Worm (Caenorhabditis elegans): ENCODE measurements around the gene F18A12.2.

Gene F18A12.2

DNA sequence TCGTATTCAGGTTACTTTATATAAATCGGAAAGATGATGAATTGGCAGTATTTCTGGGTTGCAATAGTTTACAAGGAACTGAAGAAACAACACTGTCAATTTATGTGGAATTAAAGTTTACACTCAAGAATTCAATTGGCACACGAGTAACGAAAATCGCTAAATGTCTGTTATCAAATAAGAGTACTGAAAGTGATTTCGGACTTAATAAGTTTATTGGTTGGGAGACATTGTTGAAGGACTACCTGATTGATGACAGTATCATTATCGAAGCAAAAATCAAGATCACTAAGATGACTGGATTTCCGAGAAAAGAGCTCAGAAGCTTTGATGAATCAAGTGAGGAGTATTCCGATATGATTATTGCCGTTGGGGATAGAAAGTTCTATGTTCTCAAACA lies 39.4 kb upstream of the F18A12.2 start:
- TF ChIP-seq elt-3 (tag; optimal IDR thresholded peaks at IDR 0.05) (no peak), nhr-2 (tag; optimal IDR thresholded peaks at IDR 0.05) (no peak), mep-1 (tag; optimal IDR thresholded peaks at IDR 0.05) (no peak), mab-5 (tag; optimal IDR thresholded peaks at IDR 0.05) (no peak), lin-32 (GFP tag; optimal IDR thresholded peaks at IDR 0.05) (no peak), sem-2 (GFP tag; optimal IDR thresholded peaks at IDR 0.05) (no peak), ham-2 (GFP tag; optimal IDR thresholded peaks at IDR 0.05) (no peak), nhr-12 (tag; optimal IDR thresholded peaks at IDR 0.05) (no peak), pha-4 (tag; optimal IDR thresholded peaks at IDR 0.05) (no peak), mls-2 (tag; optimal IDR thresholded peaks at IDR 0.05) (no peak)

DNA sequence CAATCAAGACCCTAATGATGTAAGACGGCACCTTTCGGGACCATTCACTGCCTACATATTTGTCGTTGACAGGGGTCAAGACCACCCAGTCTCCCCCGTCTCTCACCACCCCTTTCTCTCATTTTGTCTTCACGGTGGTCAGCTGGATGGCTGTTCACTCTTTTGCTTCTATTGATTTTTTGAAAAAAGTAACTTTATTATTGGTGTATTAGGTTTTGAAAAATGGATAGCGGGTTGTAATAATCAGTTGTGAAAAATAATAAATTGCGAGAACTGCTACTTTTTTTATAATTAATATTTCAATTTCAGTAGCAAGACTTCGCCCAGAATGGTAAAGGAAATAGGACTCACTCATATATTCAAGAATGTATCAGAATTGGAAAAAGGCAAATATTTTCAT lies 37.9 kb upstream of the F18A12.2 start, which contains the start of gene bath-9:
Gene bath-9, plus strand, starts transcription at position 301 of the 400 bp plus-strand sequence.
- TF ChIP-seq nhr-2 (tag; optimal IDR thresholded peaks at IDR 0.05) (peak; percentile 8), flh-1 (GFP tag; optimal IDR thresholded peaks at IDR 0.05) (no peak)

DNA sequence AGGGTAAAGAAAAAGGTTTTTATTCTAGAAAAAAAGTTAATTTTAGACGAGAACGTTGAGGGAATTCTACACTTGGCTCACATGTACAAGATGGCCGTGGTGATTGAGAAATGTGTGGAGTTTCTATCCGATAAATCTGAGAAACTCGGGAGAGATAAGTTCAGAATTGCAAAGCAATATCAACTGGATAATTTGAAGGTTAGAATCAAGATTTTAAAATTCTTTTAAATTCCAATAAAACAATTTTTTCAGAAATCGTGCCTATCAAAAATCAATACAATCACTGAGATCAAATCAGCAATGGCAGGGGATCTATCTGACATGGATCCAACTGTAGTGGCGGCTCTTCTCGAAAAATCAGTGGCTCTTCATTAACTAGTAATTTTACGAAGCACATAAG lies 36.4 kb upstream of the F18A12.2 start, which contains the start of gene Y49F6C.2:
Gene Y49F6C.2, plus strand, starts transcription at position 301 of the 400 bp plus-strand sequence.
- TF ChIP-seq ceh-43 (GFP tag; optimal IDR thresholded peaks at IDR 0.05) (no peak), lin-32 (GFP tag; optimal IDR thresholded peaks at IDR 0.05) (no peak), elt-3 (tag; optimal IDR thresholded peaks at IDR 0.05) (no peak), ceh-83 (GFP tag; optimal IDR thresholded peaks at IDR 0.05) (no peak), pha-4 (tag; optimal IDR thresholded peaks at IDR 0.05) (no peak), mls-2 (tag; optimal IDR thresholded peaks at IDR 0.05) (no peak), lsy-2 (tag; optimal IDR thresholded peaks at IDR 0.05) (no peak), elt-1 (tag; optimal IDR thresholded peaks at IDR 0.05; ENCODE audit: borderline replicate concordance, insufficient read depth) (no peak), nhr-237 (tag; optimal IDR thresholded peaks at IDR 0.05) (no peak), ztf-11 (tag; optimal IDR thresholded peaks at IDR 0.05) (no peak), nhr-12 (tag; optimal IDR thresholded peaks at IDR 0.05) (no peak), cnd-1 (tag; optimal IDR thresholded peaks at IDR 0.05) (no peak)

DNA sequence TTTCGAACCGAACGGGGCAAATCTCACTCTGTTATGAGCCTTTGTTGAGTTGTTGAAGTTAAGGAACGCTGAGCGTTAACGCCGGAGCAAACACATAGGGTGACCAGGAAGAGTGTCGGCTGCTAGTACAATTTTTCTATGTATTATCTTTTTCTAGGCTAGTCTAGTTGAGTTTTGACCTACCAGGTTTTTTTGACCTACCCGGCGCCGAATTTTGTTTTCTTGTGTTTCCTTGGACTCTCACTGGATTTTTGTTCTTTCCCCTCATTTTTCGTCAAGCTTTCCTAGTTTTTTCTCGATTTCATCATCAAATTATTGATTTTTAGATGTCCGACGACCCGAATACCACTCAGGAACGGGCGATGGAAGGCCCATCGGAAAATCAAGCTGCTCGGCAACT lies 33.1 kb upstream of the F18A12.2 start, which contains the start of gene T06D4.1:
Gene T06D4.1, plus strand, starts transcription at position 321 of the 400 bp plus-strand sequence.
- TF ChIP-seq nhr-76 (tag; optimal IDR thresholded peaks at IDR 0.05): no peak
- TF ChIP-seq ceh-83 (GFP tag; optimal IDR thresholded peaks at IDR 0.05): no peak
- no peak for TF ChIP-seq ceh-43 (GFP tag; optimal IDR thresholded peaks at IDR 0.05)
- TF ChIP-seq elt-3 (tag; optimal IDR thresholded peaks at IDR 0.05): no peak
- no peak for TF ChIP-seq flh-1 (GFP tag; optimal IDR thresholded peaks at IDR 0.05)
- no peak for TF ChIP-seq lin-32 (GFP tag; optimal IDR thresholded peaks at IDR 0.05)
- no peak for TF ChIP-seq lsy-2 (tag; optimal IDR thresholded peaks at IDR 0.05)
- TF ChIP-seq nhr-12 (tag; optimal IDR thresholded peaks at IDR 0.05): no peak
- TF ChIP-seq mls-2 (tag; optimal IDR thresholded peaks at IDR 0.05): no peak
- TF ChIP-seq drap-1 (GFP tag; optimal IDR thresholded peaks at IDR 0.05): no peak
- no peak for TF ChIP-seq elt-1 (tag; optimal IDR thresholded peaks at IDR 0.05; ENCODE audit: borderline replicate concordance, insufficient read depth)
- TF ChIP-seq unc-39 (tag; optimal IDR thresholded peaks at IDR 0.05): no peak
- no peak for TF ChIP-seq nhr-237 (tag; optimal IDR thresholded peaks at IDR 0.05)

DNA sequence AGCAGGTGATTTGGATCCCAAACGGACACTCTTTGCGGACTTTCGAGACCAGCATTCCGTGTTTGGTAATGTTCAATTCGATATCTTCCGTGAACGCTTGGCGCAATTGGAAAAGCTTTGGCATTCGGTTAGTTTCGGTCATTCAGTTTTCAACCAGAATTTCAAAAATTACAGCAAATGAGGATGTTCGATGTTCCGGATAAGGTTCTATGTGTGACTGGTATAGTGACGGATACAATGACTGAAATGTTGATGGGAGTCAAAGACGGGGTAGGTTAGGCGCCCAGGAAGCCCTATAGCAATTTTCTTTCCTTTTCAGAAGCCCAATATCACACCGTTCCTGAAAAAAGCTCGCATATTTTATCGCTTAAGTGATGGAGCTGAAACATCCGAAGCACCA lies 31.5 kb upstream of the F18A12.2 start:
- TF ChIP-seq ces-1 (GFP tag; optimal IDR thresholded peaks at IDR 0.05): no peak
- TF ChIP-seq cnd-1 (tag; optimal IDR thresholded peaks at IDR 0.05): no peak
- TF ChIP-seq snpc-4 (tag; optimal IDR thresholded peaks at IDR 0.05): no peak
- no peak for TF ChIP-seq sem-2 (GFP tag; optimal IDR thresholded peaks at IDR 0.05)
- no peak for TF ChIP-seq ham-2 (GFP tag; optimal IDR thresholded peaks at IDR 0.05)
- no peak for TF ChIP-seq sptf-1 (tag; optimal IDR thresholded peaks at IDR 0.05)
- TF ChIP-seq nhr-76 (tag; optimal IDR thresholded peaks at IDR 0.05): no peak
- no peak for TF ChIP-seq ceh-83 (GFP tag; optimal IDR thresholded peaks at IDR 0.05)
- TF ChIP-seq nhr-12 (tag; optimal IDR thresholded peaks at IDR 0.05): no peak
- no peak for TF ChIP-seq unc-39 (tag; optimal IDR thresholded peaks at IDR 0.05)
- no peak for TF ChIP-seq nhr-28 (tag; optimal IDR thresholded peaks at IDR 0.05)
- no peak for TF ChIP-seq mls-2 (tag; optimal IDR thresholded peaks at IDR 0.05)
- no peak for TF ChIP-seq ceh-43 (GFP tag; optimal IDR thresholded peaks at IDR 0.05)
- TF ChIP-seq elt-3 (tag; optimal IDR thresholded peaks at IDR 0.05): no peak
- no peak for TF ChIP-seq nhr-2 (tag; optimal IDR thresholded peaks at IDR 0.05)

DNA sequence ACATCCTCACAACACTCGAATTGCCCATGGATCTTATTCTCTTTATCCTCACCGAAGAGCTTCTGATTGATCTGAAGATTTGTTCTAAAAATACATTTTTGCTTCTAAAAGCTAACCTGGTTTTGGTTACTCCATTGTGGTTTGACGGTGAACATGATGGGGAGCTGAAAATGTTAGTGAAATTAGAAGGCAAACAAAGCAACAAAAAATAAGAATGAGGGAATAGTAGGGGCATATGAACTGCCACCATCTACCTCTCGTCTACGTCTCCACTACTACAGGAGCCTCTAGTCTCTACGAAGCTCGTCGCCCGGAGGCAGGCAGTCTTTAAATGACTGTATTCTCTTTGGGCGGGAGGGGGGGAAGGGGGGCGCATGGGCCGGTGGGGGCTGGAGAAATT lies 28.9 kb upstream of the F18A12.2 start, which contains the start of gene T06D4.2:
Gene T06D4.2, minus strand, starts transcription at position 170 of the 400 bp plus-strand sequence.
- TF ChIP-seq nhr-28 (tag; optimal IDR thresholded peaks at IDR 0.05) (no peak), lin-13 (tag; optimal IDR thresholded peaks at IDR 0.05) (no peak)

DNA sequence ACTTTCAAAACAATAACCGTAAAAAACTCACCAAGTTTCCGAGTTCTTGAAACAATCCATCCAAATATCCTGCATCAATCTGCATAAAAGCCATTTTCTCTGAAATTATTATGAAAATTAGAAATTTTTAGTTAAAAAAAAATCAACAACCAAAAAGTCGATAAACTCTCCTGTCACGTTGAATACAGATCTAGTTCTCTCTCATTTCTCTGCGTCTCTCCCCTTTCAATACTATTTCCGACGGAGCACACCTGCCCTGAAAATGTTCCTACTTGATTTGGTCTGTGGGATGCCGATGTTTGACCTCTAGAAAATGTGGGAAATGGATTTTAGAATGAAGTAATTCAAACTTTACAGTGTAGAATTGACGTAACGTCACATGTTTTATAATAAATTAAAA lies 27.2 kb upstream of the F18A12.2 start, which contains the start of gene T06D4.6:
Gene T06D4.6, minus strand, starts transcription at position 101 of the 400 bp plus-strand sequence.
- TF ChIP-seq cnd-1 (tag; optimal IDR thresholded peaks at IDR 0.05) (no peak), blmp-1 (tag; optimal IDR thresholded peaks at IDR 0.05) (no peak), mab-5 (tag; optimal IDR thresholded peaks at IDR 0.05) (no peak), elt-1 (tag; optimal IDR thresholded peaks at IDR 0.05; ENCODE audit: borderline replicate concordance, insufficient read depth) (no peak), mls-2 (tag; optimal IDR thresholded peaks at IDR 0.05) (no peak), zip-8 (tag; optimal IDR thresholded peaks at IDR 0.05) (no peak), nhr-28 (tag; optimal IDR thresholded peaks at IDR 0.05) (no peak), elt-3 (tag; optimal IDR thresholded peaks at IDR 0.05) (no peak), sptf-1 (tag; optimal IDR thresholded peaks at IDR 0.05) (no peak)

All from whole organism, mixed stage, embryonic.